Worm (Caenorhabditis elegans): ENCODE data around the gene sre-26.

sre-26 gene

ce11 chrII:12387980-12388379, 32.4 kb downstream of the sre-26 start, which contains the start of gene sre-41:
sre-41 (plus strand) TSS chrII:12388280.
- TF ChIP-seq egl-5 (tag; optimal IDR thresholded peaks at IDR 0.05) (no peak), ceh-9 (tag; optimal IDR thresholded peaks at IDR 0.05) (no peak), elt-1 (tag; optimal IDR thresholded peaks at IDR 0.05) (no peak), nfya-1 (tag; optimal IDR thresholded peaks at IDR 0.05; ENCODE audit: insufficient read depth) (no peak), hmg-11 (tag; optimal IDR thresholded peaks at IDR 0.05) (no peak), nhr-237 (tag; optimal IDR thresholded peaks at IDR 0.05) (no peak), R02D3.7 (tag; optimal IDR thresholded peaks at IDR 0.05) (no peak), jun-1 (tag; optimal IDR thresholded peaks at IDR 0.05) (no peak), lin-39 (tag; optimal IDR thresholded peaks at IDR 0.05) (no peak), ztf-4 (tag; optimal IDR thresholded peaks at IDR 0.05) (no peak), ceh-16 (tag; optimal IDR thresholded peaks at IDR 0.05) (no peak), fkh-2 (tag; optimal IDR thresholded peaks at IDR 0.05) (no peak), daf-12 (tag; optimal IDR thresholded peaks at IDR 0.05) (no peak)

ce11 chrII:12387487-12387886, 32.9 kb downstream of the sre-26 start:
- TF ChIP-seq nhr-237 (tag; optimal IDR thresholded peaks at IDR 0.05): no peak

- no peak for TF ChIP-seq unc-39 (tag; optimal IDR thresholded peaks at IDR 0.05)
- TF ChIP-seq nhr-67 (tag; optimal IDR thresholded peaks at IDR 0.05): no peak
- TF ChIP-seq ceh-16 (tag; optimal IDR thresholded peaks at IDR 0.05): no peak
- TF ChIP-seq nhr-237 (tag; optimal IDR thresholded peaks at IDR 0.05): no peak
- no peak for TF ChIP-seq ceh-9 (tag; optimal IDR thresholded peaks at IDR 0.05)
- no peak for TF ChIP-seq sea-2 (GFP tag; optimal IDR thresholded peaks at IDR 0.05)
- TF ChIP-seq lin-15B (tag; optimal IDR thresholded peaks at IDR 0.05): no peak
- TF ChIP-seq nfya-1 (tag; optimal IDR thresholded peaks at IDR 0.05; ENCODE audit: insufficient read depth): no peak
- no peak for TF ChIP-seq nhr-23 (tag; optimal IDR thresholded peaks at IDR 0.05)
- no peak for TF ChIP-seq snpc-4 (tag; optimal IDR thresholded peaks at IDR 0.05)
- TF ChIP-seq skn-1 (tag; optimal IDR thresholded peaks at IDR 0.05): no peak
- no peak for TF ChIP-seq nhr-11 (tag; optimal IDR thresholded peaks at IDR 0.05)
- TF ChIP-seq aly-2 (tag; optimal IDR thresholded peaks at IDR 0.05): no peak
- TF ChIP-seq R02D3.7 (tag; optimal IDR thresholded peaks at IDR 0.05): no peak
- no peak for TF ChIP-seq fkh-2 (tag; optimal IDR thresholded peaks at IDR 0.05)
- TF ChIP-seq nhr-43 (tag; optimal IDR thresholded peaks at IDR 0.05; ENCODE audit: poor library complexity, severe bottlenecking): no peak
- TF ChIP-seq mml-1 (tag; optimal IDR thresholded peaks at IDR 0.05): no peak
Measured at ce11 chrII:12386781-12387180, 33.6 kb downstream of the sre-26 start, which contains the start of gene sre-42. sre-42 (minus strand) TSS chrII:12386881.

DNA sequence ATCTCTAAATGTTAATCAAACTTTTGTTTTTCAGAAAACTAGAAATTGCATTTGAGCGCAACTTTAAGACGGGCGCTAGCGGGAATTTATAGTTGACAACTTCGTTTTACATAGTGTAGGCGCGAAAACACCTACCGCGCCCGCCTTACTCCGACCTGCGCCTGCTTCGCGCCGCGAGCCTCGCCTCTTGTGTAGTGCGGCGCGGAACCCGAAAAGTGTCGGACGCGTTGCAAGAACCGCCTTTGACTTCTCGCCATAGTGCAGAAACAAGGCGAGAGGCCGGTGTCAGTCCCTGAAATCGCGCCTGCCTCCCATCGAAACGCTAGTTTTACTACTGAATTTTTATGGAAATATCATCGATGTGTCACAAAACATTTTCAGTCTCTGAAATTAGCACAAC, 34.6 kb downstream of the sre-26 start:
- TF ChIP-seq snpc-4 (tag; optimal IDR thresholded peaks at IDR 0.05): no peak
- no peak for TF ChIP-seq nhr-43 (tag; optimal IDR thresholded peaks at IDR 0.05; ENCODE audit: poor library complexity, severe bottlenecking)
- no peak for TF ChIP-seq egl-27 (tag; optimal IDR thresholded peaks at IDR 0.05)
- TF ChIP-seq pqm-1 (tag; optimal IDR thresholded peaks at IDR 0.05): no peak
- no peak for TF ChIP-seq egl-5 (tag; optimal IDR thresholded peaks at IDR 0.05)
- no peak for TF ChIP-seq hmg-11 (tag; optimal IDR thresholded peaks at IDR 0.05)
- no peak for TF ChIP-seq nhr-237 (tag; optimal IDR thresholded peaks at IDR 0.05)

DNA sequence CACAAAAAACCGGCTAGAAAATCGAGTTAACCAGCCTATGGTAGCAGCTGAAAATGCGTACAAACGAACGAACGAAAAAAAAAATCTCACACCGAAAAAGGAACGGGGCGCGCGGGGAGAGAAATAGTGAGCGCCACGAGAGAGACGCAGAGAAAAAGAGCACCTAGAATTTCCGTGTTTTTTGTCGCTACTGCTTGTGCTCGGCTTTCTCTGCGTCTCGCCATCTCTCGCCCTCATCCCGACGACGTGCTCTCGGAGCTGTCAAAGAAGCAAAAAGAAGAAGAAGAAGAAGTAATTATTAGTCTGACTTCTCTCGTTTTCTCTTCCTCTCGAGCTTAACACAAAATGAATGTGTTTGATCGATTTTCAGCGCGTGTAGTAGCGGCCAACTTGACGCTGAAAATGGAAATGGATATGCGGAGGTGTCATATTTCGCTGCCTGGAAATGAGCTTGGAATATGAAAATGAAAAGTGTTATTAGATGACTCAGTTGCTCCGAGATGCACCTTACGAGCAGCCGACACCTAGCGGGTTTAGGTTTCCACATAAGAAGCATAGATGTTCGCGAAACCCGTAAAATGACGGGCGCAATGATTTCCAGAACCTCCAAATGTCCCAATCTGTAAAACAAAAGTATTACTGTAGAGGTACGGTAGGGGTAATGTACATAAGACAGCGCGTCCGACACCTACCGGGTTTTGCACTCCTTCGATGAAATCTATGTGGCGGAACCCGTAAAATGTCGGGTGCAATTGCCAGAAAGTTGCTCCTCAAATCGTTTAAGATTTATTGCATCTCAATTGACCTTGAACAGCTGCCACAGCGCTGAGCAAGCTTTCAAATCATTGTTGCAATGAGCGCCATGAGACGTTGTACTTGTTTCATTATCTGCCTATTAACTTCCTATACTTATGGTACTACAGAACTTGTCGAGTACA, 37.5 kb downstream of the sre-26 start, which contains the start of gene btb-14:
Gene btb-14, plus strand, starts transcription at position 839 of the 938 bp plus-strand sequence.
- TF ChIP-seq skn-1 (tag; optimal IDR thresholded peaks at IDR 0.05): no peak
- peak; percentile 72 for TF ChIP-seq snpc-4 (tag; optimal IDR thresholded peaks at IDR 0.05)
- TF ChIP-seq mdl-1 (tag; optimal IDR thresholded peaks at IDR 0.05): no peak
- peak; percentile 38 for TF ChIP-seq lin-39 (tag; optimal IDR thresholded peaks at IDR 0.05)
- no peak for TF ChIP-seq ceh-82 (tag; optimal IDR thresholded peaks at IDR 0.05)
- peak; percentile 46 for TF ChIP-seq hmg-11 (tag; optimal IDR thresholded peaks at IDR 0.05)
- TF ChIP-seq fkh-2 (tag; optimal IDR thresholded peaks at IDR 0.05): no peak
- TF ChIP-seq ama-1 (optimal IDR thresholded peaks at IDR 0.05): no peak
- TF ChIP-seq fkh-10 (GFP tag; optimal IDR thresholded peaks at IDR 0.05): peak; percentile 47
- no peak for TF ChIP-seq ztf-11 (tag; optimal IDR thresholded peaks at IDR 0.05)
- peak; percentile 54 for TF ChIP-seq nfya-1 (tag; optimal IDR thresholded peaks at IDR 0.05; ENCODE audit: insufficient read depth)
- no peak for TF ChIP-seq unc-62 (GFP tag; optimal IDR thresholded peaks at IDR 0.05)
- no peak for TF ChIP-seq daf-12 (tag; optimal IDR thresholded peaks at IDR 0.05)
